Fruit fly (Drosophila melanogaster) whole organism, embryonic: ENCODE measurements around the gene ab.

Source experiments
- Blimp-1 ChIP-seq: fragments of 200-800 bp; sonication (Bioruptor generic); optimal IDR thresholded peaks from 3 replicates; lab custom pipeline; 2018; ENCODE audit warnings: missing biosample characterization, missing genetic modification characterization, mild to moderate bottlenecking, moderate library complexity, missing genetic modification reagents
- CG10209 ChIP-seq: fragments of 200-800 bp; sonication (Bioruptor generic); optimal IDR thresholded peaks from 3 replicates; lab custom pipeline; 2017; ENCODE audit warnings: missing biosample characterization, mild to moderate bottlenecking, missing genetic modification characterization, missing genetic modification reagents
- CG11398 ChIP-seq: fragments of 200-800 bp; sonication (Bioruptor generic); optimal IDR thresholded peaks from 2 replicates; lab custom pipeline; 2016; ENCODE audit warnings: missing biosample characterization, missing genetic modification characterization
- CG11504 ChIP-seq: fragments of 200-800 bp; sonication (Bioruptor generic); optimal IDR thresholded peaks from 3 replicates; lab custom pipeline; 2019; ENCODE audit warnings: missing biosample characterization, mild to moderate bottlenecking, missing genetic modification characterization, moderate library complexity
- CG15601 ChIP-seq: fragments of 200-800 bp; sonication (Bioruptor generic); optimal IDR thresholded peaks from 3 replicates; lab custom pipeline; 2019; ENCODE audit warnings: missing biosample characterization, mild to moderate bottlenecking, missing genetic modification characterization, moderate library complexity
- CG1602 ChIP-seq: fragments of 200-800 bp; sonication (Bioruptor generic); optimal IDR thresholded peaks from 3 replicates; lab custom pipeline; 2016; ENCODE audit warnings: missing biosample characterization, missing genetic modification characterization
- CG18011 ChIP-seq: fragments of 200-800 bp; sonication (Bioruptor generic); optimal IDR thresholded peaks from 2 replicates; lab custom pipeline; 2017; ENCODE audit warnings: missing biosample characterization, missing genetic modification characterization, mild to moderate bottlenecking, moderate library complexity, missing genotype
- CG3407 ChIP-seq: fragments of 200-800 bp; sonication (Bioruptor generic); optimal IDR thresholded peaks from 2 replicates; lab custom pipeline; 2018; ENCODE audit warnings: missing biosample characterization, mild to moderate bottlenecking, missing genetic modification characterization
- CG43689 ChIP-seq: fragments of 200-800 bp; sonication (Bioruptor generic); IDR thresholded peaks from 2 replicates; pipeline ENCODE4 v1.3.6; 2022; ENCODE audit warnings: missing biosample characterization, missing genetic modification characterization
- CG6654 ChIP-seq: fragments of 200-800 bp; sonication (Bioruptor generic); optimal IDR thresholded peaks from 2 replicates; lab custom pipeline; 2017; ENCODE audit warnings: missing biosample characterization, mild to moderate bottlenecking, missing genetic modification characterization
- CG6689 ChIP-seq: fragments of 200-800 bp; sonication (Bioruptor generic); IDR thresholded peaks from 2 replicates; pipeline ENCODE4 v1.3.6; 2022; ENCODE audit warnings: missing biosample characterization, missing genetic modification characterization
- CG8281 ChIP-seq: fragments of 200-800 bp; sonication (Bioruptor generic); optimal IDR thresholded peaks from 2 replicates; lab custom pipeline; 2018; ENCODE audit warnings: missing biosample characterization, mild to moderate bottlenecking, missing genetic modification characterization, moderate library complexity
- CG8944 ChIP-seq: fragments of 200-800 bp; sonication (Bioruptor generic); optimal IDR thresholded peaks from 3 replicates; lab custom pipeline; 2016; ENCODE audit warnings: missing biosample characterization, missing genetic modification characterization
- Chrac-16 ChIP-seq: fragments of 200-800 bp; sonication (Bioruptor generic); optimal IDR thresholded peaks from 3 replicates; lab custom pipeline; 2016; ENCODE audit warnings: missing biosample characterization, missing genetic modification characterization
- D ChIP-seq, 2 experiments: fragments of 200-800 bp in 1 of 2; fragments of >200 bp in 1 of 2; sonication (Bioruptor generic) in 1 of 2; optimal IDR thresholded peaks; 2 replicates in 1 of 2; 3 replicates in 1 of 2; lab custom pipeline; 2017; ENCODE audit warnings: mild to moderate bottlenecking in 1 of 2, missing biosample characterization in 1 of 2, missing genetic modification characterization in 1 of 2, missing genetic modification reagents in 1 of 2
- HHEX ChIP-seq: fragments of 200-800 bp; sonication (Bioruptor generic); optimal IDR thresholded peaks from 3 replicates; lab custom pipeline; 2017; ENCODE audit warnings: missing biosample characterization, mild to moderate bottlenecking, missing genetic modification characterization, missing genetic modification reagents
- HLH4C ChIP-seq: fragments of 200-800 bp; sonication (Bioruptor generic); IDR thresholded peaks from 3 replicates; pipeline ENCODE4 v1.3.6; 2022; ENCODE audit warnings: missing biosample characterization, missing genetic modification characterization; ENCODE audit not compliant: partially characterized antibody
- HLH54F ChIP-seq: fragments of 200-800 bp; sonication (Bioruptor generic); optimal IDR thresholded peaks from 3 replicates; lab custom pipeline; 2016; ENCODE audit warnings: missing biosample characterization, missing genetic modification characterization
- Hr3 ChIP-seq: fragments of 200-800 bp; sonication (Bioruptor generic); optimal IDR thresholded peaks from 3 replicates; lab custom pipeline; 2016; ENCODE audit warnings: missing biosample characterization, missing genetic modification characterization
- NC2α ChIP-seq: fragments of 200-800 bp; sonication (Bioruptor generic); optimal IDR thresholded peaks from 2 replicates; lab custom pipeline; 2016; ENCODE audit warnings: missing biosample characterization, missing genetic modification characterization
- Ptx1 ChIP-seq: fragments of 200-800 bp; sonication (Bioruptor generic); IDR thresholded peaks from 2 replicates; pipeline ENCODE4 v1.3.6; 2022; ENCODE audit warnings: missing biosample characterization, missing genetic modification characterization
- Rfx ChIP-seq: fragments of 200-800 bp; sonication (Bioruptor generic); IDR thresholded peaks from 2 replicates; pipeline ENCODE4 v1.3.6; 2022; ENCODE audit warnings: missing biosample characterization, missing genetic modification characterization
- Vsx1 ChIP-seq: fragments of 200-800 bp; sonication (Bioruptor generic); optimal IDR thresholded peaks from 2 replicates; lab custom pipeline; 2017; ENCODE audit warnings: missing biosample characterization, mild to moderate bottlenecking, missing genetic modification characterization, missing genetic modification reagents
- abd-A ChIP-seq: fragments of 200-800 bp; sonication (Bioruptor generic); optimal IDR thresholded peaks from 3 replicates; lab custom pipeline; 2019; ENCODE audit warnings: missing biosample characterization, mild to moderate bottlenecking, missing genetic modification characterization, moderate library complexity
- ap ChIP-seq: fragments of 200-800 bp; sonication (Bioruptor generic); IDR thresholded peaks from 2 replicates; pipeline ENCODE4 v1.3.6; 2022; ENCODE audit warnings: missing biosample characterization, missing genetic modification characterization
- bowl ChIP-seq: fragments of 200-800 bp; sonication (Bioruptor generic); IDR thresholded peaks from 2 replicates; pipeline ENCODE4 v1.3.6; 2022; ENCODE audit warnings: missing biosample characterization, missing genetic modification characterization
- btn ChIP-seq: fragments of 200-800 bp; sonication (Bioruptor generic); optimal IDR thresholded peaks from 2 replicates; lab custom pipeline; 2016; ENCODE audit warnings: missing biosample characterization, missing genetic modification characterization
- cg ChIP-seq: fragments of 200-800 bp; sonication (Bioruptor generic); optimal IDR thresholded peaks from 3 replicates; lab custom pipeline; 2019; ENCODE audit warnings: missing biosample characterization, mild to moderate bottlenecking, missing genetic modification characterization, moderate library complexity
- chinmo ChIP-seq: fragments of 200-800 bp; sonication (Bioruptor generic); IDR thresholded peaks from 4 replicates; pipeline ENCODE4 v1.3.6; 2022; ENCODE audit warnings: missing biosample characterization, missing genetic modification characterization; ENCODE audit not compliant: partially characterized antibody
- emc ChIP-seq: fragments of 200-800 bp; sonication (Bioruptor generic); optimal IDR thresholded peaks from 2 replicates; lab custom pipeline; 2016; ENCODE audit warnings: missing biosample characterization, missing genetic modification characterization
- grau ChIP-seq: fragments of 200-800 bp; optimal IDR thresholded peaks from 3 replicates; lab custom pipeline; 2019; ENCODE audit warnings: missing biosample characterization, mild to moderate bottlenecking, missing genetic modification characterization, moderate library complexity
- gsb-n ChIP-seq: fragments of 200-800 bp; sonication (Bioruptor generic); optimal IDR thresholded peaks from 3 replicates; lab custom pipeline; 2018; ENCODE audit warnings: missing biosample characterization, mild to moderate bottlenecking, missing genetic modification characterization
- kni ChIP-seq: fragments of 200-800 bp; sonication (Bioruptor generic); optimal IDR thresholded peaks from 3 replicates; lab custom pipeline; 2017; ENCODE audit warnings: mild to moderate bottlenecking, missing biosample characterization, missing genetic modification reagents, missing genetic modification characterization
- lbe ChIP-seq: fragments of 200-800 bp; sonication (Bioruptor generic); optimal IDR thresholded peaks from 2 replicates; lab custom pipeline; 2016; ENCODE audit warnings: missing biosample characterization, mild to moderate bottlenecking, missing genetic modification characterization
- lola ChIP-seq, 3 experiments: fragments of >200 bp in 2 of 3; fragments of 200-800 bp in 1 of 3; sonication (Bioruptor generic) in 1 of 3; optimal IDR thresholded peaks; 2 replicates each; lab custom pipeline; 2017 to 2019; ENCODE audit warnings: missing biosample characterization in 3 of 3, missing genetic modification characterization in 3 of 3, mild to moderate bottlenecking in 1 of 3, moderate library complexity in 1 of 3
- odd ChIP-seq: fragments of 200-800 bp; sonication (Bioruptor generic); optimal IDR thresholded peaks from 2 replicates; lab custom pipeline; 2017; ENCODE audit warnings: missing biosample characterization, mild to moderate bottlenecking, missing genetic modification characterization
- pros ChIP-seq: fragments of 200-800 bp; sonication (Bioruptor generic); optimal IDR thresholded peaks from 3 replicates; lab custom pipeline; 2019; ENCODE audit warnings: missing biosample characterization, mild to moderate bottlenecking, missing genetic modification characterization, moderate library complexity
- ranshi ChIP-seq: fragments of 200-800 bp; sonication (Bioruptor generic); IDR thresholded peaks from 2 replicates; pipeline ENCODE4 v1.3.6; 2022; ENCODE audit warnings: missing biosample characterization, missing genetic modification characterization
- sd ChIP-seq: fragments of 200-800 bp; sonication (Bioruptor generic); optimal IDR thresholded peaks from 3 replicates; lab custom pipeline; 2018; ENCODE audit warnings: missing biosample characterization, mild to moderate bottlenecking, missing genetic modification characterization, moderate library complexity
- sens ChIP-seq: fragments of 200-800 bp; sonication (Bioruptor generic); peaks from one replicate; lab custom pipeline; 2016; ENCODE audit warnings: missing biosample characterization, missing genetic modification characterization
- slbo ChIP-seq: fragments of 200-800 bp; sonication (Bioruptor generic); IDR thresholded peaks from 2 replicates; pipeline ENCODE4 v1.3.6; 2022; ENCODE audit warnings: missing biosample characterization, missing genetic modification characterization
- sr ChIP-seq: fragments of 200-800 bp; sonication (Bioruptor generic); IDR thresholded peaks from 3 replicates; pipeline ENCODE4 v1.3.6; 2022; ENCODE audit warnings: missing biosample characterization, missing genetic modification characterization
- ssp ChIP-seq: fragments of 200-800 bp; sonication (Bioruptor generic); IDR thresholded peaks from 2 replicates; pipeline ENCODE4 v1.3.6; 2022; ENCODE audit warnings: missing biosample characterization, missing genetic modification characterization
- tgo ChIP-seq: fragments of 200-800 bp; sonication (Bioruptor generic); IDR thresholded peaks from 3 replicates; pipeline ENCODE4 v1.3.6; 2022; ENCODE audit warnings: missing biosample characterization, missing genetic modification characterization
- tio ChIP-seq: fragments of 200-800 bp; sonication (Bioruptor generic); optimal IDR thresholded peaks from 2 replicates; lab custom pipeline; 2017; ENCODE audit warnings: missing biosample characterization, missing genetic modification characterization, inconsistent platforms
- z ChIP-seq: fragments of 200-800 bp; sonication (Bioruptor generic); IDR thresholded peaks from 3 replicates; pipeline ENCODE4 v1.3.6; 2022; ENCODE audit warnings: missing biosample characterization, missing genetic modification characterization
- zf30C ChIP-seq: fragments of 200-800 bp; sonication (Bioruptor generic); optimal IDR thresholded peaks from 3 replicates; lab custom pipeline; 2018; ENCODE audit warnings: missing biosample characterization, mild to moderate bottlenecking, missing genetic modification characterization

The ab gene

dm6 chr2L:11184144-11184543 lies 26.3 kb upstream of the ab start (continued):
- TF ChIP-seq btn (GFP tag; lab: Kevin White, UChicago) (no peak), CG11398 (no peak), CG43689 (no peak), D (optimal IDR thresholded peaks at IDR 0.05; lab: Kevin White, UChicago) (no peak), D (GFP tag; optimal IDR thresholded peaks at IDR 0.05; lab: Kevin White, UChicago) (peak; percentile 9), CG10209 (GFP tag; lab: Kevin White, UChicago) (peak; percentile 6), ranshi (GFP tag; lab: Robert Waterston, UW) (0 out of 2 replicates have a peak, but pooled peaks have one; percentile 37), Blimp-1 (GFP tag; lab: Kevin White, UChicago) (peak; percentile 44), lbe (GFP tag; lab: Kevin White, UChicago) (peak; percentile 51), CG6654 (GFP tag; lab: Kevin White, UChicago) (no peak)
- TF ChIP-seq, all 482 proteins: peak for 56

- TF ChIP-seq sd (peak; percentile 94), kni (GFP tag; lab: Kevin White, UChicago) (peak; percentile 70), abd-A (peak; percentile 38), cg (GFP tag; lab: Kevin White, UChicago) (peak; percentile 74), zf30C (GFP tag; lab: Kevin White, UChicago) (peak; percentile 16), pros (GFP tag; lab: Kevin White, UChicago) (peak; percentile 14), CG18011 (no peak), Vsx1 (peak; percentile 26), ssp (GFP tag; lab: Robert Waterston, UW) (no peak), chinmo (GFP tag; lab: Robert Waterston, UW) (0 out of 4 replicates have a peak, but pooled peaks have one; percentile 27), ap (GFP tag; lab: Robert Waterston, UW) (no peak), CG3407 (GFP tag; lab: Kevin White, UChicago) (no peak), slbo (GFP tag; lab: Robert Waterston, UW) (0 out of 2 replicates have a peak, but pooled peaks have one; percentile 3), sr (GFP tag; lab: Robert Waterston, UW) (peak; percentile 39; the same call in 1 of the 3 replicates), CG8281 (tag; lab: Kevin White, UChicago) (no peak), Rfx (0 out of 2 replicates have a peak, but pooled peaks have one; percentile 26), CG8944 (no peak), HHEX (GFP tag; lab: Kevin White, UChicago) (no peak), z (GFP tag; lab: Robert Waterston, UW) (peak; percentile 57; the same call in 1 of the 3 replicates)
Measured at dm6 chr2L:11188395-11189115, 21.9 kb upstream of the ab start.

dm6 chr2L:11189116-11189449 lies 21.4 kb upstream of the ab start:
- TF ChIP-seq NC2α (GFP tag; lab: Kevin White, UChicago): no peak
- peak; percentile 68 for TF ChIP-seq sens (GFP tag; lab: Kevin White, UChicago)
- peak; percentile 46 for TF ChIP-seq CG11504
- no peak for TF ChIP-seq bowl (GFP tag; lab: Robert Waterston, UW)
- peak in 1 of 3 experiments; percentile 89 for TF ChIP-seq lola (GFP tag; optimal IDR thresholded peaks at IDR 0.05; lab: Kevin White, UChicago)
- TF ChIP-seq CG1602: peak; percentile 74
- TF ChIP-seq grau (tag; lab: Kevin White, UChicago): peak; percentile 67
- no peak for TF ChIP-seq odd
- TF ChIP-seq Chrac-16 (GFP tag; lab: Kevin White, UChicago): peak; percentile 73
- TF ChIP-seq gsb-n: peak; percentile 77
- TF ChIP-seq Ptx1: peak; percentile 41
- TF ChIP-seq CG15601 (tag; lab: Kevin White, UChicago): peak; percentile 46
- peak; percentile 53 for TF ChIP-seq CG6689
- TF ChIP-seq HLH4C (GFP tag; lab: Robert Waterston, UW): 0 out of 3 replicates have a peak, but pooled peaks have one; percentile 30
- peak; percentile 55 for TF ChIP-seq tio (GFP tag; lab: Kevin White, UChicago)
- no peak for TF ChIP-seq HLH54F
- TF ChIP-seq emc: no peak
- TF ChIP-seq Hr3 (GFP tag; lab: Kevin White, UChicago): peak; percentile 56
- TF ChIP-seq tgo: peak; percentile 20; the same call in 1 of the 3 replicates
